Worm (Caenorhabditis elegans) whole organism, L3 larva: ENCODE data around the gene C08F8.15.

Experiments
- R02D3.7 ChIP-seq: fragments of 150-350 bp; optimal IDR thresholded peaks from 2 replicates; lab custom pipeline; 2014; ENCODE audit warnings: missing biosample characterization, missing genetic modification characterization
- ZK546.5 ChIP-seq: sonication (generic microtip); optimal IDR thresholded peaks from 2 replicates; lab custom pipeline; 2017; ENCODE audit warnings: missing biosample characterization, missing genetic modification characterization
- ceh-16 ChIP-seq: sonication (generic microtip); optimal IDR thresholded peaks from 2 replicates; lab custom pipeline; 2017; ENCODE audit warnings: missing biosample characterization, missing genetic modification characterization
- ceh-28 ChIP-seq: fragments of 150-350 bp; optimal IDR thresholded peaks from 2 replicates; lab custom pipeline; 2014; ENCODE audit warnings: missing biosample characterization, missing genetic modification reagents, missing genetic modification characterization
- ceh-82 ChIP-seq: fragments of 150-350 bp; optimal IDR thresholded peaks from 2 replicates; lab custom pipeline; 2014; ENCODE audit warnings: missing biosample characterization, missing genetic modification characterization
- egl-27 ChIP-seq: sonication (generic microtip); optimal IDR thresholded peaks from 4 replicates; lab custom pipeline; 2017; ENCODE audit warnings: missing biosample characterization, missing genetic modification reagents, missing genetic modification characterization
- egl-5 ChIP-seq: fragments of 150-350 bp; optimal IDR thresholded peaks from 2 replicates; lab custom pipeline; 2017; ENCODE audit warnings: missing biosample characterization, missing genetic modification reagents, missing genetic modification characterization, inconsistent platforms
- elt-2 ChIP-seq: sonication (generic microtip); optimal IDR thresholded peaks from 2 replicates; lab custom pipeline; 2016; ENCODE audit warnings: missing genetic modification reagents, mild to moderate bottlenecking, missing genetic modification characterization, missing compliant biosample characterization
- fkh-10 ChIP-seq: sonication (generic microtip); optimal IDR thresholded peaks from 2 replicates; lab custom pipeline; 2017; ENCODE audit warnings: missing biosample characterization, missing genetic modification reagents, missing genetic modification characterization
- fkh-2 ChIP-seq: fragments of 150-350 bp; optimal IDR thresholded peaks from 2 replicates; lab custom pipeline; 2014; ENCODE audit warnings: missing biosample characterization, missing genetic modification reagents, missing genetic modification characterization
- fos-1 ChIP-seq: fragments of 150-350 bp; optimal IDR thresholded peaks from 2 replicates; lab custom pipeline; 2014; ENCODE audit warnings: missing biosample characterization, missing genetic modification characterization
- hmg-11 ChIP-seq: sonication (generic microtip); optimal IDR thresholded peaks from 2 replicates; lab custom pipeline; 2016; ENCODE audit warnings: missing genetic modification characterization, missing compliant biosample characterization
- jun-1 ChIP-seq: fragments of 150-350 bp; optimal IDR thresholded peaks from 2 replicates; lab custom pipeline; 2014; ENCODE audit warnings: missing biosample characterization, missing genetic modification reagents, missing genetic modification characterization
- lin-15B ChIP-seq: fragments of 150-350 bp; optimal IDR thresholded peaks from 2 replicates; lab custom pipeline; 2014; ENCODE audit warnings: missing biosample characterization, missing genetic modification characterization
- lin-39 ChIP-seq: fragments of 150-350 bp; optimal IDR thresholded peaks from 2 replicates; lab custom pipeline; 2018; ENCODE audit warnings: missing biosample characterization, missing genetic modification reagents, missing genetic modification characterization
- lsy-12 ChIP-seq: sonication (generic microtip); optimal IDR thresholded peaks from 2 replicates; lab custom pipeline; 2016; ENCODE audit warnings: mild to moderate bottlenecking, missing genetic modification characterization, missing compliant biosample characterization
- nfya-1 ChIP-seq: sonication (generic microtip); optimal IDR thresholded peaks from 2 replicates; lab custom pipeline; 2017; ENCODE audit warnings: missing genetic modification characterization, mild to moderate bottlenecking, missing compliant biosample characterization, antibody characterized with exemption, moderate library complexity; ENCODE audit not compliant: insufficient read depth
- nhr-11 ChIP-seq: fragments of 150-350 bp; optimal IDR thresholded peaks from 2 replicates; lab custom pipeline; 2014; ENCODE audit warnings: missing biosample characterization, missing genetic modification characterization
- nhr-23 ChIP-seq: fragments of 150-350 bp; optimal IDR thresholded peaks from 2 replicates; lab custom pipeline; 2014; ENCODE audit warnings: missing biosample characterization, missing genetic modification reagents, missing genetic modification characterization
- nhr-25 ChIP-seq: sonication (generic microtip); optimal IDR thresholded peaks from 2 replicates; lab custom pipeline; 2017; ENCODE audit warnings: missing biosample characterization, missing genetic modification characterization
- nhr-28 ChIP-seq: fragments of 150-350 bp; optimal IDR thresholded peaks from 2 replicates; lab custom pipeline; 2014; ENCODE audit warnings: missing biosample characterization, missing genetic modification characterization
- nhr-43 ChIP-seq: sonication (generic microtip); optimal IDR thresholded peaks from 2 replicates; lab custom pipeline; 2016; ENCODE audit warnings: mild to moderate bottlenecking, missing genetic modification characterization, missing compliant biosample characterization; ENCODE audit not compliant: poor library complexity, severe bottlenecking
- pha-4 ChIP-seq: fragments of 150-350 bp; optimal IDR thresholded peaks from 2 replicates; lab custom pipeline; 2014; ENCODE audit warnings: missing biosample characterization, missing genetic modification reagents, missing genetic modification characterization
- pqm-1 ChIP-seq: fragments of 150-350 bp; optimal IDR thresholded peaks from 2 replicates; lab custom pipeline; 2017; ENCODE audit warnings: missing biosample characterization, missing genetic modification characterization, inconsistent platforms
- skn-1 ChIP-seq: fragments of 150-350 bp; optimal IDR thresholded peaks from 2 replicates; lab custom pipeline; 2014; ENCODE audit warnings: missing biosample characterization, missing genetic modification characterization
- snpc-4 ChIP-seq: fragments of 150-350 bp; optimal IDR thresholded peaks from 2 replicates; lab custom pipeline; 2014; ENCODE audit warnings: missing biosample characterization, missing genetic modification characterization
- tbx-2 ChIP-seq: sonication (generic microtip); optimal IDR thresholded peaks from 2 replicates; lab custom pipeline; 2016; ENCODE audit warnings: mild to moderate bottlenecking, missing genetic modification characterization, missing compliant biosample characterization
- unc-39 ChIP-seq: sonication (generic microtip); optimal IDR thresholded peaks from 4 replicates; lab custom pipeline; 2017; ENCODE audit warnings: missing biosample characterization, missing genetic modification characterization
- unc-62 ChIP-seq: fragments of 150-350 bp; sonication (generic microtip); optimal IDR thresholded peaks from 4 replicates; lab custom pipeline; 2014; ENCODE audit warnings: missing biosample characterization, missing genetic modification reagents, missing genetic modification characterization
- ztf-11 ChIP-seq: fragments of 150-350 bp; optimal IDR thresholded peaks from 2 replicates; lab custom pipeline; 2014; ENCODE audit warnings: missing biosample characterization, missing genetic modification characterization

Gene C08F8.15

ce11 chrIV:11183991-11184390 is 23.4 kb upstream of the C08F8.15 start, which contains the start of gene nuaf-3:
Gene nuaf-3 (plus strand): TSS chrIV:11184291.
- TF ChIP-seq elt-2 (tag; lab: Kevin White, UChicago) (peak; percentile 34), fkh-2 (tag; lab: Kevin White, UChicago) (no peak)

DNA sequence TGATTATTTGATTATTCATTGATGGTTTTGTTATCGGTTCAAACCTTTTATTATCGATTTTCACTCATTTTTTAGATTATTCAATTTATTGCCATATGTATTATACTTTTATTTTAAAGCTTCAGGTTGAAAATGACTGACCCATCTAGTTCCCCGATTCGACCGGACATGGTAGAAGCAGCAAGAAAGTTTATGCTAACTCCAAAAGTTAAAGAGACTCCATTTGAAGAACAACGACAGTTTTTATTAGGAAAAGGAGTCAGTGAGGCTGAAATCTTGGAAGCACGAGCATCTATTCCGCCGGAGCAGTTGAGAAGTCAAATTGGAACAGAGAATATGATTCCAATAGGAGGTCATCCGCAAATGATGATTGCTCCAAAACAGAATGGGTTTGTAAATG is 22.4 kb upstream of the C08F8.15 start, which contains the start of gene prx-14:
Gene prx-14 (plus strand): TSS at position 120 of the 400 bp plus-strand sequence.
- peak; percentile 0 for TF ChIP-seq elt-2 (tag; lab: Kevin White, UChicago)
- TF ChIP-seq pha-4 (tag; lab: Kevin White, UChicago), result peak; percentile 8
- TF ChIP-seq unc-62 (GFP tag; lab: Kevin White, UChicago), result no peak
- no peak for TF ChIP-seq ZK546.5

DNA sequence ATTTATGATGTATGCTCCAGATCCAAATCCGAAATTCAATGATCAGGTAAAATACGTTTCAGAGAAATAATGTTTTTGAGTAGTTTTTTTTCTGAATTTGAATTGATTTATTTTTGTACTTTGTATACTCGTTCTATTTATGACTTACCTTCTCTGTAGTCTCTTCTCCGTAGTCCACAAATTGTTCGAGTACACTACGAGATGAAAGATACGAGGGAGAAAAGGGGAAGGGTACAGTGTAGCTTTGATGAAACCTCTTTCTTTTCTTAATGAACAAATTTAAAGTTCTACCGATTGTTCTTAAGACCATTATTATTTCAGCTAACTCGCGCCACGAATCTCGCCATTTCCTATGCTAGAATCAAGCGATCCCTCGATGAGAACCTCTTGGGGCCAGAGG is 19.5 kb upstream of the C08F8.15 start:
- no peak for TF ChIP-seq fos-1 (tag; lab: Kevin White, UChicago)
- no peak for TF ChIP-seq nhr-11 (tag; lab: Kevin White, UChicago)
- TF ChIP-seq ceh-16 (tag; lab: Kevin White, UChicago), result no peak
- TF ChIP-seq fkh-2 (tag; lab: Kevin White, UChicago), result no peak
- no peak for TF ChIP-seq unc-39 (tag; lab: Kevin White, UChicago)
- no peak for TF ChIP-seq tbx-2 (tag; lab: Kevin White, UChicago)
- TF ChIP-seq nhr-43 (tag; lab: Kevin White, UChicago), result no peak
- TF ChIP-seq nfya-1, result no peak
- TF ChIP-seq nhr-28 (tag; lab: Kevin White, UChicago), result no peak
- TF ChIP-seq elt-2 (tag; lab: Kevin White, UChicago), result peak; percentile 11
- no peak for TF ChIP-seq snpc-4 (tag; lab: Kevin White, UChicago)
- peak; percentile 6 for TF ChIP-seq pha-4 (tag; lab: Kevin White, UChicago)
- no peak for TF ChIP-seq ZK546.5
- TF ChIP-seq ztf-11 (tag; lab: Kevin White, UChicago), result no peak
- peak; percentile 32 for TF ChIP-seq pqm-1 (tag; lab: Kevin White, UChicago)

ce11 chrIV:11179123-11179740 is 18.6 kb upstream of the C08F8.15 start, which contains the start of gene cpt-2:
Gene cpt-2 (plus strand): TSS chrIV:11179645.
- TF ChIP-seq snpc-4 (tag; lab: Kevin White, UChicago) (peak; percentile 75), R02D3.7 (peak; percentile 74), lin-15B (tag; lab: Kevin White, UChicago) (peak; percentile 90), ceh-28 (tag; lab: Kevin White, UChicago) (peak; percentile 70), nhr-25 (tag; lab: Kevin White, UChicago) (peak; percentile 67), jun-1 (tag; lab: Kevin White, UChicago) (peak; percentile 82), nhr-23 (tag; lab: Kevin White, UChicago) (peak; percentile 84), hmg-11 (tag; lab: Kevin White, UChicago) (peak; percentile 29), egl-5 (tag; lab: Kevin White, UChicago) (peak; percentile 93), skn-1 (peak; percentile 46), ZK546.5 (peak; percentile 39), pqm-1 (tag; lab: Kevin White, UChicago) (peak; percentile 82), pha-4 (tag; lab: Kevin White, UChicago) (peak; percentile 68), nhr-11 (tag; lab: Kevin White, UChicago) (peak; percentile 64), nfya-1 (peak; percentile 88), ceh-82 (tag; lab: Kevin White, UChicago) (peak; percentile 16), nhr-43 (tag; lab: Kevin White, UChicago) (peak; percentile 87), elt-2 (tag; lab: Kevin White, UChicago) (peak; percentile 84), fkh-10 (peak; percentile 39), tbx-2 (tag; lab: Kevin White, UChicago) (peak; percentile 83), lin-39 (tag; lab: Kevin White, UChicago) (peak; percentile 38), lsy-12 (tag; lab: Kevin White, UChicago) (peak; percentile 81), egl-27 (tag; lab: Kevin White, UChicago) (peak; percentile 19)

- TF ChIP-seq ZK546.5, result no peak
- TF ChIP-seq, all 47 proteins: peak for 0
Measured at ce11 chrIV:11178495-11178894, 17.9 kb upstream of the C08F8.15 start, which contains the start of gene C08F8.9. Gene C08F8.9 (minus strand): TSS chrIV:11178595.
